Fruit fly (Drosophila melanogaster): Measurements from ENCODE around the gene Mob2.
A peak's percentile ranks its signal among the peaks of the same experiment; 100 is the strongest.

Gene Mob2

DNA sequence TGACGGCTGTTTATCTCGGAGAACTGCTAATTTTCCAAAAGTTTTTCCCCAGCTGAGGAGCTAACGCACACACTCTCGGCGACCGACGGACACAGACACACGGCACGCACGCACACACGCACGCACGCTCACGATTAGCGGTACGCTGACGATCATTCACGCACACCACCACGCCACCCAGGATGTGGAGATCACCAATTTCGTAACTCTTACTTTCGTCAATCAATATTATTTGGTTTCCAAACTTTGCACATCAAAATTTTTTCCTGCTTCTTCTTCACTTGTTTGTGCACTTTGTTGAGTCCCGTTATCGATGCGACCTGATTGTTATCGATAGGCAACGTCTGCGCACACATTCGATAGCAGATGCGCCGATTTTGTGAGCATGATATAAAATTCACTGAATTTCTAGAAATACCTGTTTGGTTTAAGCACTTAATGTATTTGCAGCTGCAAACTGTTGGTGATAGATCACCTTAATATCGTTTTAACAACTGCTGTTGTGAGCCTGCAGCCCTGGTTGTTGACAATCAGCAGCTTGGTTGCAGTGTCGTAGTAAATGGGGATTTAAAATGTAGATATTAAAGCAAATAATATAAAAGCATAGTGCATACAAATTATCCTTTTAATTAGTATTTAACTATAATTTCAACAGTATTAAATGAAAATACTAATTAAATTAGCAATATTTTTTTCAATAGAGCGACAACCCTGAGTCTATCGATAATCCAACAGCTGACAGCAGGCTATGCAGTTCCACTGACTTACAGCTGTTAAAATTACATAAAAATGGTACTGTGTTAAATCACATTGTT lies at the start of gene Mob2, which contains the start of gene CG7394 (continued):
- TF ChIP-seq CG15073 (GFP tag; optimal IDR thresholded peaks at IDR 0.05) (peak; percentile 44), row (GFP tag; IDR thresholded peaks at IDR 0.05) (peak; percentile 96), B-H1 (GFP tag; IDR thresholded peaks at IDR 0.05) (peak; percentile 85), Mad (GFP tag; optimal IDR thresholded peaks at IDR 0.05) (peak; percentile 84), croc (GFP tag; conservative IDR thresholded peaks at IDR 0.05) (peak; percentile 64), CG8388 (GFP tag; optimal IDR thresholded peaks at IDR 0.05) (peak; percentile 81), HLHmδ (GFP tag; optimal IDR thresholded peaks at IDR 0.05) (no peak), CG2129 (GFP tag; IDR thresholded peaks at IDR 0.05; ENCODE audit: partially characterized antibody) (peak; percentile 69), Ets97D (GFP tag; optimal IDR thresholded peaks at IDR 0.05) (peak; percentile 86), dmrt11E (tag; optimal IDR thresholded peaks at IDR 0.05) (peak; percentile 83), CG12236 (GFP tag; optimal IDR thresholded peaks at IDR 0.05) (peak; percentile 57), CG15696 (tag; optimal IDR thresholded peaks at IDR 0.05) (peak; percentile 84), CG6254 (GFP tag; optimal IDR thresholded peaks at IDR 0.05) (peak; percentile 62), Xbp1 (GFP tag; optimal IDR thresholded peaks at IDR 0.05) (peak; percentile 94), CrebB (tag; optimal IDR thresholded peaks at IDR 0.05) (peak; percentile 83), eyg (GFP tag; optimal IDR thresholded peaks at IDR 0.05) (peak; percentile 64), shn (GFP tag; optimal IDR thresholded peaks at IDR 0.05) (peak; percentile 59), CG11398 (GFP tag; optimal IDR thresholded peaks at IDR 0.05) (no peak), CG16813 (GFP tag; IDR thresholded peaks at IDR 0.05; ENCODE audit: partially characterized antibody) (peak; percentile 89), Tbp (GFP tag; optimal IDR thresholded peaks at IDR 0.05) (no peak), Vsx1 (GFP tag; optimal IDR thresholded peaks at IDR 0.05) (peak; percentile 59), Hand (GFP tag; optimal IDR thresholded peaks at IDR 0.05) (peak; percentile 47), sisA (GFP tag; IDR thresholded peaks at IDR 0.05) (peak; percentile 90), CG6272 (GFP tag; IDR thresholded peaks at IDR 0.05) (peak; percentile 84), tna (GFP tag; IDR thresholded peaks at IDR 0.05; ENCODE audit: partially characterized antibody) (peak; percentile 79), CG3847 (GFP tag; IDR thresholded peaks at IDR 0.05) (peak; percentile 89), CG4854 (GFP tag; optimal IDR thresholded peaks at IDR 0.05) (peak; percentile 87), yki (optimal IDR thresholded peaks at IDR 0.05) (no peak), unpg (GFP tag; optimal IDR thresholded peaks at IDR 0.05) (peak; percentile 88), ssp (GFP tag; IDR thresholded peaks at IDR 0.05) (peak; percentile 77), CG8765 (GFP tag; IDR thresholded peaks at IDR 0.05) (peak; percentile 70), gsb-n (tag; optimal IDR thresholded peaks at IDR 0.05) (peak; percentile 65), bigmax (GFP tag; optimal IDR thresholded peaks at IDR 0.05) (no peak), sim (GFP tag; IDR thresholded peaks at IDR 0.05) (peak; percentile 59; the same call in 1 of the 2 replicates), pb (GFP tag; optimal IDR thresholded peaks at IDR 0.05) (peak; percentile 57), BtbVII (GFP tag; optimal IDR thresholded peaks at IDR 0.05) (peak; percentile 64), fd64A (GFP tag; optimal IDR thresholded peaks at IDR 0.05) (peak; percentile 46), kah (GFP tag; optimal IDR thresholded peaks at IDR 0.05) (peak; percentile 43), crp (GFP tag; optimal IDR thresholded peaks at IDR 0.05) (peak; percentile 96 to 99), fu2 (GFP tag; optimal IDR thresholded peaks at IDR 0.05) (peak; percentile 55), phol (tag; optimal IDR thresholded peaks at IDR 0.05) (peak; percentile 90), CG18011 (GFP tag; optimal IDR thresholded peaks at IDR 0.05) (peak; percentile 81), onecut (GFP tag; IDR thresholded peaks at IDR 0.05) (peak; percentile 65), Max (GFP tag; optimal IDR thresholded peaks at IDR 0.05) (peak; percentile 91), C15 (GFP tag; IDR thresholded peaks at IDR 0.05) (peak; percentile 27; the same call in 1 of the 3 replicates), CG1529 (GFP tag; optimal IDR thresholded peaks at IDR 0.05) (peak; percentile 63), scrt (GFP tag; optimal IDR thresholded peaks at IDR 0.05) (peak; percentile 64), chm (GFP tag; IDR thresholded peaks at IDR 0.05) (peak; percentile 76), pum (GFP tag; optimal IDR thresholded peaks at IDR 0.05) (peak; percentile 70)

Measured in whole organism, embryonic.